Worm (Caenorhabditis elegans): ENCODE measurements around the gene chts-1.

DNA sequence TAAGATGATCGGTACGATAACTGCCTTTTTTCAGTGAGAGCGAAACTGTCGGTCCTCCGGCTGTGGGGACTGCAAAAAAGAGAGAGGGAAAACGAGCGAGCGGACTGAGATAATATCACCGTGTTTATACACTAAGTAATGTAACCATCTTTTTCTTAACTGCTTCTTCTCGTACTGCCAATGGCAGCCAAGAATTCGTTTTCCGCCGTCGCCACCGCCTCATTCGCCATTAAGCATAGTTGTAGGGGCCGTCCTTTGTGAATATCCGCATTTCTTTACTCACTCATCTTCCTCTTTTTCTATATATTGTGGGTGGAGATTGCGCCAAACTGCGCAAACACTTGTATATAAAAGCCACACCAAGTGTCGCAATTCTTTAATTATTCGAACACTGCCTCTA lies 27.0 kb upstream of the chts-1 start, which contains the start of gene col-174:
- TF ChIP-seq dao-5 (tag; optimal IDR thresholded peaks at IDR 0.05) (no peak), him-1 (tag; optimal IDR thresholded peaks at IDR 0.05) (no peak), W03F9.2 (tag; optimal IDR thresholded peaks at IDR 0.05) (no peak)
